Worm (Caenorhabditis elegans) whole organism, early embryonic: ENCODE data around the gene F55C9.11.

Experiments used
- B0310.2 ChIP-seq: sonication (generic microtip); optimal IDR thresholded peaks from 2 replicates; lab custom pipeline; 2016; ENCODE audit warnings: mild to moderate bottlenecking, missing genetic modification characterization, missing compliant biosample characterization
- F13C5.2 ChIP-seq: sonication (generic microtip); optimal IDR thresholded peaks from 2 replicates; lab custom pipeline; 2017; ENCODE audit warnings: mild to moderate bottlenecking, missing genetic modification characterization, inconsistent platforms, missing compliant biosample characterization
- aly-1 ChIP-seq: sonication (generic microtip); optimal IDR thresholded peaks from 2 replicates; lab custom pipeline; 2016; ENCODE audit warnings: missing genetic modification characterization, missing compliant biosample characterization
- ama-1 ChIP-seq: fragments of 150-350 bp; optimal IDR thresholded peaks from 2 replicates; lab custom pipeline; 2014
- ceh-13 ChIP-seq: fragments of 200-800 bp; sonication (Bioruptor generic); optimal IDR thresholded peaks from 2 replicates; lab custom pipeline; 2018; ENCODE audit warnings: mild to moderate bottlenecking, missing genetic modification characterization, missing compliant biosample characterization
- ceh-36 ChIP-seq: sonication (generic microtip); optimal IDR thresholded peaks from 2 replicates; lab custom pipeline; 2016; ENCODE audit warnings: missing genetic modification characterization, inconsistent platforms, missing compliant biosample characterization
- ets-7 ChIP-seq: sonication (generic microtip); optimal IDR thresholded peaks from 2 replicates; lab custom pipeline; 2016; ENCODE audit warnings: missing genotype, missing genetic modification characterization, missing compliant biosample characterization
- flt-1 ChIP-seq: fragments of 200-800 bp; sonication (Bioruptor generic); IDR thresholded peaks from 2 replicates; pipeline ENCODE4 v1.3.6; 2022; ENCODE audit warnings: missing genetic modification characterization, missing compliant biosample characterization
- hmbx-1 ChIP-seq: sonication (generic microtip); optimal IDR thresholded peaks from 2 replicates; lab custom pipeline; 2016; ENCODE audit warnings: mild to moderate bottlenecking, missing genetic modification characterization, missing compliant biosample characterization
- hmg-4 ChIP-seq: fragments of 200-800 bp; sonication (Bioruptor generic); optimal IDR thresholded peaks from 2 replicates; lab custom pipeline; 2018; ENCODE audit warnings: mild to moderate bottlenecking, missing genetic modification characterization, missing compliant biosample characterization
- hnd-1 ChIP-seq: sonication (generic microtip); optimal IDR thresholded peaks from 2 replicates; lab custom pipeline; 2016; ENCODE audit warnings: missing genetic modification characterization, missing compliant biosample characterization
- pes-1 ChIP-seq: fragments of 200-800 bp; sonication (Bioruptor generic); IDR thresholded peaks from 2 replicates; pipeline ENCODE4 v1.3.6; 2022; ENCODE audit warnings: missing genetic modification reagents, missing genetic modification characterization, missing compliant biosample characterization
- scrt-1 ChIP-seq: fragments of 200-800 bp; sonication (Bioruptor generic); IDR thresholded peaks from 2 replicates; pipeline ENCODE4 v1.3.6; 2022; ENCODE audit warnings: missing genetic modification characterization, missing compliant biosample characterization
- sea-1 ChIP-seq: fragments of 200-800 bp; sonication (Bioruptor generic); conservative IDR thresholded peaks from 2 replicates; pipeline ENCODE4 v1.3.6; 2022; ENCODE audit warnings: missing genetic modification characterization, missing compliant biosample characterization
- tbx-11 ChIP-seq: fragments of 200-800 bp; sonication (Bioruptor generic); IDR thresholded peaks from 2 replicates; pipeline ENCODE4 v1.3.6; 2022; ENCODE audit warnings: missing genetic modification characterization, missing compliant biosample characterization
- tbx-37 ChIP-seq: fragments of 200-800 bp; sonication (Bioruptor generic); conservative IDR thresholded peaks from 2 replicates; pipeline ENCODE4 v1.3.6; 2022; ENCODE audit warnings: missing genetic modification reagents, missing genetic modification characterization, missing compliant biosample characterization
- tra-4 ChIP-seq: sonication (generic microtip); optimal IDR thresholded peaks from 2 replicates; lab custom pipeline; 2017; ENCODE audit warnings: missing genetic modification characterization, missing compliant biosample characterization

Gene F55C9.11

DNA sequence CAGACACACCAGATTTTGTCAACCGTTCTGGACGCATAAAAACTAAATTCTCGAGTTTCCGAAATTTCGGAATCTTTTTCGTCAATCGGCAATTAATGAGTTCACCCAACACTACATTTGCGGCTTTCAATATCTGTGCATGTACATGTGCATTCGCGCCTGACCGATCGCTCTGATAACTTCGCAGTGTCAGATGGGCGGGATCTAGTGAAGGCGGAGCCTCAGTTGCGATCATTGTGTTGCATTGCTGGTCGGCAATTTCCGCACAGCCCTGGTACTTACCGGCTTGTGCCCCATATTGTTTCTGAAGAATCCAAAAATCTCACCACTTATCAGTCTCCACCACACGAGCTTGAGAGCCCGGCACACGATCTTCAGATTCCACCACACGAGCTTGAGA, 48.8 kb downstream of the F55C9.11 start:
- TF ChIP-seq hmbx-1 (tag; lab: Kevin White, UChicago) (no peak), ama-1 (lab: Kevin White, UChicago) (no peak), pes-1 (GFP tag; lab: Robert Waterston, UW) (no peak), tra-4 (no peak), ets-7 (tag; lab: Kevin White, UChicago) (no peak), tbx-37 (no peak), ceh-13 (GFP tag; lab: Kevin White, UChicago) (no peak), B0310.2 (tag; lab: Kevin White, UChicago) (no peak), aly-1 (tag; lab: Kevin White, UChicago) (no peak), F13C5.2 (tag; lab: Kevin White, UChicago) (no peak), tbx-11 (GFP tag; lab: Robert Waterston, UW) (no peak), ceh-36 (tag; lab: Kevin White, UChicago) (no peak), hmg-4 (GFP tag; lab: Kevin White, UChicago) (no peak), sea-1 (no peak), hnd-1 (tag; lab: Kevin White, UChicago) (no peak), scrt-1 (GFP tag; lab: Robert Waterston, UW) (no peak), flt-1 (GFP tag; lab: Robert Waterston, UW) (no peak)

DNA sequence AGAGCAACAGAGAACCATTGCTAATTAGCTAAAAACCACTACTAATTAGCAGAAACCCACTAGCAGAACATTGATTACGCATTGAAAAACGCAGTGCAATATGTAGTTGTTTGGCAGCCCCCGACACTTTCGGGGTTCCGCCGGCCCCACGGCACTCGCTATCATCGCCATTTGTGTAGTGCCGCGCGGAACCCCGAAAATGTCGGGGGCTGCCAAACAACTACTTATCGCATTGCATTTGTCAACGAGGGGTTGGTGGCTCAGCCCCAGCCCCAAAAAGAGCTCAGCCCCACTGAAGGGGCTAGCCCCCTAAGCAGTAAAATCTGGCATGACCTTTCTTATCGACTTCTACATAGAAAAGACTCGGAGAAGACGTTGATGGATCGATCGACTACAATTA, 50.1 kb downstream of the F55C9.11 start:
- no peak for TF ChIP-seq ama-1 (lab: Kevin White, UChicago)
- TF ChIP-seq ceh-13 (GFP tag; lab: Kevin White, UChicago), result no peak
- TF ChIP-seq pes-1 (GFP tag; lab: Robert Waterston, UW), result no peak
- no peak for TF ChIP-seq ets-7 (tag; lab: Kevin White, UChicago)
- TF ChIP-seq sea-1, result no peak

DNA sequence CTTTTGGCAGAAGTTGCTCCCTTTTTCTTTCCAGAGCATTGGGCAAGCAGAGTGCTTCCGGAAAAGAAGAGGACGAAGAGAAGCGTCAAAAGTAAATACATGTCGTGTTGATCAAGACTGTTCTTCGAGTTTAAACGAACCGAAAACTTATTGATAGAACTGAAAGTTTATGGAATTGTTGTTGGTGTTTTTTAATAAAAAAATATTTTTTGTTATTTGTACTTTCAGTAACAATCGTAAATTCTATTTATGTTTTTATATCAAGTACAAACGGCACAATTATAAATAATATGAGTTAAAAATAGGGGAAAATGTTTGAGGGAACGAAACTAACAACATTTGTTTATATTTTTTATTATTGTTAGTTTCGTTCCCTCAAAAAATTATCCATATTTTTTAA, 51.8 kb downstream of the F55C9.11 start, which contains the start of gene F21D9.3:
TSS of gene F21D9.3 (minus strand) at position 101 of the 400 bp plus-strand sequence.
- no peak for TF ChIP-seq F13C5.2 (tag; lab: Kevin White, UChicago)
- no peak for TF ChIP-seq pes-1 (GFP tag; lab: Robert Waterston, UW)
- no peak for TF ChIP-seq ama-1 (lab: Kevin White, UChicago)
- TF ChIP-seq hnd-1 (tag; lab: Kevin White, UChicago), result no peak
- TF ChIP-seq ets-7 (tag; lab: Kevin White, UChicago), result no peak
- no peak for TF ChIP-seq tbx-11 (GFP tag; lab: Robert Waterston, UW)
- no peak for TF ChIP-seq sea-1
- TF ChIP-seq tbx-37, result no peak
- TF ChIP-seq aly-1 (tag; lab: Kevin White, UChicago), result no peak
- TF ChIP-seq hmg-4 (GFP tag; lab: Kevin White, UChicago), result no peak
- TF ChIP-seq ceh-36 (tag; lab: Kevin White, UChicago), result no peak
- TF ChIP-seq tra-4, result no peak
- TF ChIP-seq scrt-1 (GFP tag; lab: Robert Waterston, UW), result no peak
